Worm (Caenorhabditis elegans): ENCODE results near the gene tth-1.
A peak's percentile ranks its signal among the peaks of the same experiment; 100 is the strongest.
"Not testable (repeated sequence)": the region's sequence is repeated elsewhere in the genome, so short reads cannot be mapped to it uniquely, and the experiment has no call there.

Gene tth-1

ce11 chrX:8413130-8413529 lies 10.4 kb downstream of the tth-1 start, which contains the start of gene F08F1.4:
F08F1.4 (plus strand) TSS chrX:8413430.
- TF ChIP-seq mep-1 (tag; optimal IDR thresholded peaks at IDR 0.05) (no peak), ama-1 (optimal IDR thresholded peaks at IDR 0.05) (no peak), fkh-4 (tag; optimal IDR thresholded peaks at IDR 0.05; ENCODE audit: borderline replicate concordance) (no peak), pax-3 (tag; optimal IDR thresholded peaks at IDR 0.05) (no peak), elt-3 (tag; optimal IDR thresholded peaks at IDR 0.05) (no peak), blmp-1 (tag; optimal IDR thresholded peaks at IDR 0.05) (no peak), ces-1 (GFP tag; optimal IDR thresholded peaks at IDR 0.05) (no peak), nhr-12 (tag; optimal IDR thresholded peaks at IDR 0.05) (no peak), fos-1 (tag; optimal IDR thresholded peaks at IDR 0.05) (no peak), rnt-1 (tag; optimal IDR thresholded peaks at IDR 0.05) (no peak), hlh-17 (GFP tag; optimal IDR thresholded peaks at IDR 0.05; ENCODE audit: borderline replicate concordance) (no peak), lin-35 (GFP tag; optimal IDR thresholded peaks at IDR 0.05) (no peak), ztf-11 (tag; optimal IDR thresholded peaks at IDR 0.05) (no peak), fkh-8 (tag; optimal IDR thresholded peaks at IDR 0.05) (no peak), jun-1 (tag; optimal IDR thresholded peaks at IDR 0.05) (no peak), ceh-88 (GFP tag; IDR thresholded peaks at IDR 0.05) (no peak), Y116A8C.19 (tag; optimal IDR thresholded peaks at IDR 0.05; ENCODE audit: borderline replicate concordance) (no peak), hlh-4 (tag; optimal IDR thresholded peaks at IDR 0.05) (no peak)

DNA sequence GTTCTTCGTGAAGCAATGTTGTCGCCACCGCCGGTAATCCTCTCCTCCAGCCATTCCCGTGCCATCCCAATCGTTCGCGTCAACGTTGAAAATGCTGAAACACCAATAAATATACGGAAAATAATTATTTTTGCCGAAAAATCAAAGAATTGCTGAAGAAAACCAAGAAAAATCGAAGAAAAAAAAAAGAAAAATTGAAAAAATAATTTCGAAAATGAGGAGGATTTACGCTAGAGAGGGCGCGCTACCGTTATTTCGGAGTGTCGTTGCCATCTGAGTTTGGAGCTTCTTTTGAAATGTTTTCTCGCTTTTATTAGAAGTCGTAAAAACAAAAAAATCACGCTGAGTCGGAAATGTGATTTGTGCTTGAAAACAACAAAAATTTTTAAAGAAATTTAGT lies 12.8 kb downstream of the tth-1 start, which contains the start of gene F08F1.9:
Gene F08F1.9, minus strand, starts transcription at position 101 of the 400 bp plus-strand sequence.
- not testable (repeated sequence) for TF ChIP-seq blmp-1 (tag; optimal IDR thresholded peaks at IDR 0.05); lin-14 (GFP tag; optimal IDR thresholded peaks at IDR 0.05); nhr-47 (tag; optimal IDR thresholded peaks at IDR 0.05)

DNA sequence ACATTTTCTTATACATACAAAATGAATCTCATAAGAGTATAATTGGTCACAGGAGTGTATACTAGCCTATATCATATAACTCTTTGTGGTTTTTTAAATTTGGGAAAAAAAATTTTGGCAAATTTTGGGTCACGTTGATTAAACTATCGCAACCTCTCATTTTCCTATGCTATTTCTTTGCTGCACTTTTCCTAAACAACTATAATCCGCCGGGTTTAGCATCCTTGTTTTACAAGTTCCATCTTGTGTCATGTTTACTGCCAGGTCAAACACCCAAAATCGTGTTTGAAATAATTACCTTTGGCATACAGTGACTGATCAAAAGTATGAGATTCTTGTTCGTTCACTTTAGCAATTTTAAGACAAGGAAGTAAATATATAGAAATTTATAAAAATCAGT lies 15.3 kb downstream of the tth-1 start, which contains the start of gene sulp-3:
Gene sulp-3, minus strand, starts transcription at position 101 of the 400 bp plus-strand sequence.
- TF ChIP-seq nhr-19 (GFP tag; conservative IDR thresholded peaks at IDR 0.05) (no peak), unc-86 (tag; optimal IDR thresholded peaks at IDR 0.05) (no peak), ztf-4 (tag; optimal IDR thresholded peaks at IDR 0.05) (no peak), fos-1 (tag; optimal IDR thresholded peaks at IDR 0.05) (no peak), unc-30 (tag; optimal IDR thresholded peaks at IDR 0.05) (no peak), lin-14 (GFP tag; optimal IDR thresholded peaks at IDR 0.05) (no peak), snpc-4 (tag; optimal IDR thresholded peaks at IDR 0.05) (no peak), unc-130 (tag; optimal IDR thresholded peaks at IDR 0.05) (no peak)

DNA sequence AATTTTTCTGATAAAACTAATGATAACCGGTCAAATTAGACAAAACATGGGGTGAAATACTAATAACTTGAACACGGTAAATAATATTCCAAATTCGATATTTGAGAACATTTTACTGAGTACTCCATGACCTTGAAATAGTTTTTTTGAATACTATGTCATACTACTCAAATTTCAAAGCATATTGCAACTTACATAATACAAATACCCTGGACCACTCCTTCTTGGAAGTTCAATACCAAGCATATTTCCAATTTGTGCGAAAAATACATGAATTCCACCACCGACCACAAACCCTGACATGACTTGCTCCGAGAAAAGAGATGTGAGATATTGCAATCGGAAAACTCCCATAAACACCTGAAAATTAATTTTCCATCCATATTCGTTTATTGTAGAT lies 16.7 kb downstream of the tth-1 start:
- TF ChIP-seq unc-30 (tag; optimal IDR thresholded peaks at IDR 0.05): no peak
- no peak for TF ChIP-seq lin-15B (tag; optimal IDR thresholded peaks at IDR 0.05)
- no peak for TF ChIP-seq nhr-47 (tag; optimal IDR thresholded peaks at IDR 0.05)
- TF ChIP-seq ceh-63 (GFP tag; optimal IDR thresholded peaks at IDR 0.05): no peak
- no peak for TF ChIP-seq swsn-7 (tag; optimal IDR thresholded peaks at IDR 0.05)
- TF ChIP-seq mab-9 (GFP tag; IDR thresholded peaks at IDR 0.05): no peak

ce11 chrX:8404308-8405085 lies 19.0 kb downstream of the tth-1 start:
- TF ChIP-seq ceh-88 (GFP tag; IDR thresholded peaks at IDR 0.05) (peak; percentile 89), mdl-1 (tag; optimal IDR thresholded peaks at IDR 0.05) (peak in 1 of 2 experiments; percentile 81), pqm-1 (tag; optimal IDR thresholded peaks at IDR 0.05) (no peak), ceh-8 (GFP tag; optimal IDR thresholded peaks at IDR 0.05) (peak; percentile 80), alr-1 (tag; optimal IDR thresholded peaks at IDR 0.05; ENCODE audit: borderline replicate concordance) (no peak), nhr-71 (tag; optimal IDR thresholded peaks at IDR 0.05) (peak; percentile 96), aha-1 (tag; optimal IDR thresholded peaks at IDR 0.05) (no peak), C16A3.4 (tag; optimal IDR thresholded peaks at IDR 0.05) (peak; percentile 88), lin-13 (GFP tag; optimal IDR thresholded peaks at IDR 0.05) (peak; percentile 80), nhr-19 (GFP tag; conservative IDR thresholded peaks at IDR 0.05) (peak; percentile 92), fos-1 (tag; optimal IDR thresholded peaks at IDR 0.05) (peak; percentile 84), aly-2 (tag; optimal IDR thresholded peaks at IDR 0.05) (peak; percentile 63), lin-39 (tag; optimal IDR thresholded peaks at IDR 0.05) (peak; percentile 68), egl-13 (tag; optimal IDR thresholded peaks at IDR 0.05) (peak; percentile 84), dpl-1 (GFP tag; optimal IDR thresholded peaks at IDR 0.05) (peak in 2 of 3 experiments; percentile 44 to 50), pag-3 (tag; optimal IDR thresholded peaks at IDR 0.05; ENCODE audit: borderline replicate concordance, insufficient read depth) (peak; percentile 5), Y116A8C.19 (tag; optimal IDR thresholded peaks at IDR 0.05; ENCODE audit: borderline replicate concordance) (no peak), lin-35 (GFP tag; optimal IDR thresholded peaks at IDR 0.05) (peak; percentile 33 to 83)

All from whole organism, L1 larva.